Worm (Caenorhabditis elegans) whole organism, L4 larva: Measurements from ENCODE around the gene fbxa-26.
A peak's percentile ranks its signal among the peaks of the same experiment; 100 is the strongest.

ENCODE experiments used
- Y105C5A.15 ChIP-seq: fragments of 200-800 bp; sonication (Bioruptor generic); IDR thresholded peaks from 2 replicates; pipeline ENCODE4 v1.3.6; 2022; ENCODE audit warnings: missing genetic modification characterization, missing compliant biosample characterization
- aha-1 ChIP-seq: fragments of 150-350 bp; peaks from one replicate; lab custom pipeline; 2014; ENCODE audit warnings: missing biosample characterization, missing genetic modification characterization
- ceh-44 ChIP-seq: fragments of 200-800 bp; sonication (Bioruptor generic); IDR thresholded peaks from 2 replicates; pipeline ENCODE4 v1.3.6; 2022; ENCODE audit warnings: missing genetic modification reagents, missing genetic modification characterization, missing compliant biosample characterization
- dmd-6 ChIP-seq: fragments of 200-800 bp; sonication (Bioruptor generic); IDR thresholded peaks from 2 replicates; pipeline ENCODE4 v1.3.6; 2022; ENCODE audit warnings: missing genetic modification reagents, missing genetic modification characterization, missing compliant biosample characterization
- lin-29 ChIP-seq: fragments of 200-800 bp; sonication (Bioruptor generic); IDR thresholded peaks from 2 replicates; pipeline ENCODE4 v1.3.6; 2022; ENCODE audit warnings: missing genetic modification reagents, missing genetic modification characterization, missing compliant biosample characterization
- nhr-76 ChIP-seq: fragments of 150-350 bp; optimal IDR thresholded peaks from 2 replicates; lab custom pipeline; 2014; ENCODE audit warnings: missing biosample characterization, missing genetic modification characterization
- nhr-77 ChIP-seq: fragments of 150-350 bp; optimal IDR thresholded peaks from 2 replicates; lab custom pipeline; 2014; ENCODE audit warnings: missing biosample characterization, missing genetic modification characterization
- snpc-4 ChIP-seq: fragments of 150-350 bp; optimal IDR thresholded peaks from 2 replicates; lab custom pipeline; 2014; ENCODE audit warnings: missing biosample characterization, missing genetic modification characterization

ce11 chrIII:1331894-1332293, 10.4 kb downstream of the fbxa-26 start, which contains the start of gene Y82E9BL.19:
- TF ChIP-seq nhr-77 (tag; lab: Kevin White, UChicago) (no peak), ceh-44 (GFP tag; lab: Robert Waterston, UW) (no peak), lin-29 (GFP tag; lab: Robert Waterston, UW) (no peak), Y105C5A.15 (GFP tag; lab: Robert Waterston, UW) (no peak), snpc-4 (tag; lab: Kevin White, UChicago) (no peak), dmd-6 (peak; percentile 51), aha-1 (tag; lab: Kevin White, UChicago) (peak; percentile 27), nhr-76 (tag; lab: Kevin White, UChicago) (no peak)
